Worm (Caenorhabditis elegans) whole organism, young adult: Measurements from ENCODE around the gene rpc-11.

Source experiments
- F57A8.1 ChIP-seq: fragments of 200-800 bp; sonication (Bioruptor generic); optimal IDR thresholded peaks from 2 replicates; lab custom pipeline; 2018; ENCODE audit warnings: mild to moderate bottlenecking, missing genetic modification characterization, moderate library complexity, missing compliant biosample characterization
- madf-10 ChIP-seq: sonication (generic microtip); optimal IDR thresholded peaks from 2 replicates; lab custom pipeline; 2016; ENCODE audit warnings: mild to moderate bottlenecking, missing genetic modification characterization, missing compliant biosample characterization

DNA sequence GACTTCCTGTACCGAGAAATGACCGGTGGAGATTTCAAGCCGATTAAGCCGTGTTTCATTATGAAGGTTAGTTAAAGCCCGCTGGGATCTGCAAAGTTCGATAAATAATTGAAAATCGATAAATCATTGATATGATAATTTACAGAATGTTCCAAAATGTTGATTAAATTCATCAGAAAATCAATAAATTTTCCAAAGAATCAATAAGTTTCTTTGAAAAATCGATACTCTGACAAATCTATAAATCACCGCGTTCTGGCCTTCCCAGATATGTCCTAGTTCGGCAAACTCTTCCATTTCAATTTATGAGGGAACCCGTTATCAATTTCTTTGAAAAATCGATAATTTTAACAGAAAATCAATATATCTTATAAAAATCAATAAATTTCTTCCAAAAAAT is 2.3 kb downstream of the rpc-11 start:
- TF ChIP-seq F57A8.1 (GFP tag; lab: Kevin White, UChicago) = no peak
- TF ChIP-seq madf-10 (tag; lab: Kevin White, UChicago) = no peak
